Worm (Caenorhabditis elegans): Measurements from ENCODE around the gene srv-25.
A peak's percentile ranks its signal among the peaks of the same experiment; 100 is the strongest.
"Not testable (repeated sequence)": the region's sequence is repeated elsewhere in the genome, so short reads cannot be mapped to it uniquely, and the experiment has no call there.

Gene srv-25

DNA sequence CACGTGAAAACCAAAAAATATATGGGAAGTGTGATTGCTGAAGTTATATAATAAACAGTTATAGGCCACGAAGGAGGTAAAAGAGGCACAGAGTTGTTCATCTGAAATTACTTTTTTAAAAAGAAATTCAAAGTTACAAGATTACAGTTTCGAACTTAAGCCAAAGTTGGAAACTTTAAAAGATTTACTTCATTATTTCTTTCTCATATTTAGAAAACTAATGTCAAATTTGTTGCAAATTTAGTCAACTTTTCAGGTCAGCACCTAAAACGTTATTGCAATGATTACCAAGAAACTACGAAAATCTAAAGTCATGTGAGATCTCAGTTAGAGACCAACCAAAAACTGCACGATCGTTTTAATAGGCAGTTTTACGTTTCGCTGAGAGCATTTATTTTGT, at the start of gene srv-25:
TSS of gene srv-25 (minus strand) at position 101 of the 400 bp plus-strand sequence.
- TF ChIP-seq rcor-1 (GFP tag; IDR thresholded peaks at IDR 0.05) (no peak), Y67H2A.10 (GFP tag; conservative IDR thresholded peaks at IDR 0.05) (no peak), repo-1 (tag; optimal IDR thresholded peaks at IDR 0.05) (no peak), lag-1 (GFP tag; IDR thresholded peaks at IDR 0.05) (no peak), hsf-1 (GFP tag; IDR thresholded peaks at IDR 0.05) (no peak), Y95B8A.8 (GFP tag; IDR thresholded peaks at IDR 0.05) (no peak), B0035.1 (tag; optimal IDR thresholded peaks at IDR 0.05) (no peak), madf-10 (tag; optimal IDR thresholded peaks at IDR 0.05) (no peak), snpc-3.4 (tag; optimal IDR thresholded peaks at IDR 0.05) (no peak), ztf-22 (GFP tag; optimal IDR thresholded peaks at IDR 0.05) (no peak), mxl-1 (tag; optimal IDR thresholded peaks at IDR 0.05) (no peak), F33H1.4 (GFP tag; IDR thresholded peaks at IDR 0.05) (no peak)

DNA sequence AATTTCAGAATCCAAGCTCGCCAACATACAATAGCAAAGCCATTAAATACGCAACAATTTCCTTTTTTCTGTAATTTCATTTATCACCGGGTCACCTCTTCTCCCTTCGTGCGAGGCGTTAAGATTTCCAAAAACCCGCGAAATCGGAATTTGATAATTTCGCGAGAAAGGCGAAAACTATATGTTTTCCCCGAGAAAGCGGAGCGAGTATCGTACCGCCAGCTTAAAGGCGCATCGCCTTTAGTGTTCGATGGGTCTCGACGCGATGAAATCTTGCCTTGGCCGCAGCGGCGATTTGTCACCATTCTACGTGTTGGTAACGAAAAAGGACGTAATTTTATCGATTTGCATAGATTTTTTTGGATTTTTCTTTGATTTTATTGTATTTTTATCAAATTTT, 44.3 kb upstream of the srv-25 start:
- not testable (repeated sequence) for TF ChIP-seq snpc-4 (GFP tag; optimal IDR thresholded peaks at IDR 0.05)
- TF ChIP-seq snpc-4 (tag; optimal IDR thresholded peaks at IDR 0.05) (peak in 1 of 4 experiments; percentile 61), F33H1.4 (GFP tag; IDR thresholded peaks at IDR 0.05) (peak; percentile 80), madf-8 (GFP tag; conservative IDR thresholded peaks at IDR 0.05) (0 out of 2 replicates have a peak, but pooled peaks have one; percentile 28), xnd-1 (tag; optimal IDR thresholded peaks at IDR 0.05) (peak; percentile 62), madf-6 (GFP tag; IDR thresholded peaks at IDR 0.05) (peak; percentile 67), lsl-1 (GFP tag; optimal IDR thresholded peaks at IDR 0.05) (peak; percentile 69)

DNA sequence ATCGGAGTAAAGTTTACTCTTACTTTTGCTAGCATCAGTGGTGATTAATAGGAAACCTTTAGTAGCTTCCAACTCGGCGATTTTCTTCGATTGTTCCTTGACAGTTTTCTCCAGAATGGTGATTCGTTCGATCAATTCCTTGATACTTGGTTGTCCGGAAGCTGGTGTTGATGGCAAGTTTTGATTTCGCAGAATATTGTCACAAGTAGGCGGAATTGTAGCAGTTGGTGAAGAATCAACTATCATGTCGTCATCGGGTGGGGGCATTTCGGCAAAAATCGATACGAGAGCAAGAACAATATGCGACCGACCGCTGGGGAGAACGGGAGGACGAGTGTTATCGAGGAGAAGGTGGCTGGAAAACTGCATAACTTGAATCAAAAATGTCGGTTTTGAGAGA, 43.7 kb upstream of the srv-25 start, which contains the start of gene Y73B6BL.289:
TSS of gene Y73B6BL.289 (plus strand) at position 301 of the 400 bp plus-strand sequence.
- TF ChIP-seq B0035.1 (tag; optimal IDR thresholded peaks at IDR 0.05); lin-26 (GFP tag; IDR thresholded peaks at IDR 0.05); unc-130 (GFP tag; optimal IDR thresholded peaks at IDR 0.05): not testable (repeated sequence)

DNA sequence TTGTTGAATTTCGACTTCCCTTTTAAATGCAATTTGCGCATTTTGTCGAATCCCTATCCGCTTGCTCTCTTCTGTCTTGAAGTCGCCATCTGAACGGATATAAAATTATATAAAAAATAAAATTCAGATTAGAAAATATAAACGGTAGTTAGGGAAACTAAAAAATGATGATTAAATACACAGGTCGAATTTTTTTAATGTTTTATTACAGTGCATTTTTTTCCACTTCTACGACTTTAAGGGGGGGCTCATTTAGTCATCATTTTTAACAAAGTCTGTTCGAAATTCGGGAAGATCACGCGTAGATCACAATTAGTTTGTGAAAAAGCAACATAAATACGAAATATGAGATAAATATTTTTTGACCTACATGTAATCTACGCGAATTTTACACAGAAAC, 39.3 kb upstream of the srv-25 start, which contains the start of gene Y73B6BL.14:
TSS of gene Y73B6BL.14 (minus strand) at position 101 of the 400 bp plus-strand sequence.
- TF ChIP-seq efl-1 (GFP tag; optimal IDR thresholded peaks at IDR 0.05): peak; percentile 46
- TF ChIP-seq ccch-3 (GFP tag; optimal IDR thresholded peaks at IDR 0.05): no peak

DNA sequence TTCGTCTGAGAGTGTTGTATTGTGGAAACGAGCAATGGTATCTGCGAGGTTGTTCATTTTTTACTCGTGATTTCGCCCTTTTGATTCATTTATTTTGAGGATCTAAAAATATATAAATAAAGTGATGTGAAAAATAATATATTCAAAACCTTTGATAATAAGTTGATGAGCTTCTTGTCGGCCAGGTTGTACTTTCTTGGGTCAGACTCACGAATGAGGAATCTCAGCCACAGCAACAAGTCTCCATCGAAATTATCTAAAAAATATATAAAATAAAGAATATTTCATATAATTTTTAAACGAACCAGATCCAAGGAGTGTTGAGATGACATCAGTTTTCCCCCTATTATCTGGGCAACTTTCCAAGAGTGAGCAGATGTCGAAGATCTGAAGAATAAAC, 38.9 kb upstream of the srv-25 start, which contains the start of gene Y73B6BL.288:
TSS of gene Y73B6BL.288 (minus strand) at position 101 of the 400 bp plus-strand sequence.
- TF ChIP-seq ZK185.1 (tag; optimal IDR thresholded peaks at IDR 0.05; ENCODE audit: poor library complexity, severe bottlenecking) (no peak), hlh-12 (tag; optimal IDR thresholded peaks at IDR 0.05) (no peak), mes-4 (tag; optimal IDR thresholded peaks at IDR 0.05) (no peak), aptf-2 (GFP tag; conservative IDR thresholded peaks at IDR 0.05) (no peak), F37B4.10 (GFP tag; IDR thresholded peaks at IDR 0.05) (no peak), let-526 (GFP tag; IDR thresholded peaks at IDR 0.05) (no peak), Y67H2A.10 (GFP tag; conservative IDR thresholded peaks at IDR 0.05) (no peak), dpl-1 (GFP tag; optimal IDR thresholded peaks at IDR 0.05) (no peak)

DNA sequence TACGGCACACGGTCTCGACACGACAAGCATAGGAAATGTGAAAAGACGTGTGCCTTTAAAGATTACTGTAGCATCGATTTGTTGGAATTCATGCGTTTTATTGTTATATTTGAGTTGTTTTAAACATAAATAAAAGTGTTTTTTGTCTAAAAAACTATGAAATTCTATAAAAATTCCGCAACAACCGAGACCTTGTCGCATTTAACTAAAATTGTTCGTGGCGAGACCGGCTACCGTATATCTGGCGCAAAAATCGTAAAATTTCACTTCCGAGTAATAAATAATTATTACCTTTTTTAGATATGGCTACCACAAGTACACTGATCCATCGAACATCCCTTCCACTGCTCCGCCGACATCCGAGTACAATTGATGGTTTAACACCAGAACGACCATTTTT, 33.8 kb upstream of the srv-25 start, which contains the start of gene ipla-6:
TSS of gene ipla-6 (plus strand) at position 301 of the 400 bp plus-strand sequence.
- TF ChIP-seq pha-4 (tag; optimal IDR thresholded peaks at IDR 0.05): no peak
- TF ChIP-seq unc-130 (GFP tag; optimal IDR thresholded peaks at IDR 0.05): no peak
- TF ChIP-seq madf-6 (GFP tag; IDR thresholded peaks at IDR 0.05): no peak
- TF ChIP-seq Y56A3A.18 (GFP tag; IDR thresholded peaks at IDR 0.05): no peak
- TF ChIP-seq lir-1 (GFP tag; conservative IDR thresholded peaks at IDR 0.05): no peak
- TF ChIP-seq Y53G8AR.9 (GFP tag; conservative IDR thresholded peaks at IDR 0.05): no peak
- TF ChIP-seq ceh-27 (GFP tag; optimal IDR thresholded peaks at IDR 0.05): no peak
- TF ChIP-seq ztf-22 (GFP tag; optimal IDR thresholded peaks at IDR 0.05): no peak
- TF ChIP-seq mes-4 (tag; optimal IDR thresholded peaks at IDR 0.05): no peak
- no peak for TF ChIP-seq mcd-1 (GFP tag; IDR thresholded peaks at IDR 0.05)
- TF ChIP-seq nfyb-1 (GFP tag; IDR thresholded peaks at IDR 0.05): no peak
- TF ChIP-seq ceh-100 (GFP tag; IDR thresholded peaks at IDR 0.05): no peak
- no peak for TF ChIP-seq hsf-1 (GFP tag; IDR thresholded peaks at IDR 0.05)
- TF ChIP-seq B0019.2 (GFP tag; conservative IDR thresholded peaks at IDR 0.05): no peak
- TF ChIP-seq fkh-3 (tag; optimal IDR thresholded peaks at IDR 0.05): no peak
- TF ChIP-seq tlf-1 (GFP tag; optimal IDR thresholded peaks at IDR 0.05): no peak
- no peak for TF ChIP-seq him-1 (tag; optimal IDR thresholded peaks at IDR 0.05)

All from whole organism, young adult.